Fruit fly (Drosophila melanogaster) whole organism, embryonic: ENCODE measurements around the gene psh.

ENCODE experiments used
- B-H1 ChIP-seq: fragments of 200-800 bp; sonication (Bioruptor generic); IDR thresholded peaks from 3 replicates; pipeline ENCODE4 v1.3.6; 2022; ENCODE audit warnings: missing biosample characterization, missing genetic modification characterization
- Bteb2 ChIP-seq: fragments of 200-800 bp; sonication (Bioruptor generic); optimal IDR thresholded peaks from 2 replicates; lab custom pipeline; 2016; ENCODE audit warnings: missing biosample characterization, missing genetic modification characterization
- C15 ChIP-seq: fragments of 200-800 bp; sonication (Bioruptor generic); IDR thresholded peaks from 3 replicates; pipeline ENCODE4 v1.3.6; 2022; ENCODE audit warnings: missing biosample characterization, missing genetic modification characterization
- CG10147 ChIP-seq: fragments of 200-800 bp; sonication (Bioruptor generic); optimal IDR thresholded peaks from 2 replicates; lab custom pipeline; 2019; ENCODE audit warnings: missing biosample characterization, mild to moderate bottlenecking, missing genetic modification characterization, moderate library complexity
- CG10979 ChIP-seq: fragments of 200-800 bp; sonication (Bioruptor generic); optimal IDR thresholded peaks from 2 replicates; lab custom pipeline; 2018; ENCODE audit warnings: missing biosample characterization, mild to moderate bottlenecking, missing genetic modification characterization, moderate library complexity
- CG11085 ChIP-seq: fragments of 200-800 bp; sonication (Bioruptor generic); IDR thresholded peaks from 2 replicates; pipeline ENCODE4 v1.3.6; 2022; ENCODE audit warnings: missing biosample characterization, missing genetic modification characterization
- CG11504 ChIP-seq: fragments of 200-800 bp; sonication (Bioruptor generic); optimal IDR thresholded peaks from 3 replicates; lab custom pipeline; 2019; ENCODE audit warnings: missing biosample characterization, mild to moderate bottlenecking, missing genetic modification characterization, moderate library complexity
- CG13424 ChIP-seq: fragments of 200-800 bp; sonication (Bioruptor generic); optimal IDR thresholded peaks from 2 replicates; lab custom pipeline; 2019; ENCODE audit warnings: missing biosample characterization, mild to moderate bottlenecking, missing genetic modification characterization, moderate library complexity
- CG17361 ChIP-seq: fragments of 200-800 bp; sonication (Bioruptor generic); IDR thresholded peaks from 3 replicates; pipeline ENCODE4 v1.3.6; 2022; ENCODE audit warnings: missing biosample characterization, missing genetic modification characterization
- CG17829 ChIP-seq: fragments of 200-800 bp; optimal IDR thresholded peaks from 2 replicates; lab custom pipeline; 2019; ENCODE audit warnings: missing biosample characterization, mild to moderate bottlenecking, missing genetic modification characterization, moderate library complexity
- CG2116 ChIP-seq: fragments of 200-800 bp; sonication (Bioruptor generic); optimal IDR thresholded peaks from 3 replicates; lab custom pipeline; 2018; ENCODE audit warnings: missing biosample characterization, mild to moderate bottlenecking, missing genetic modification characterization
- CG2202 ChIP-seq: fragments of 200-800 bp; sonication (Bioruptor generic); optimal IDR thresholded peaks from 2 replicates; lab custom pipeline; 2018; ENCODE audit warnings: missing biosample characterization, mild to moderate bottlenecking, missing genetic modification characterization
- CG2889 ChIP-seq: fragments of 200-800 bp; sonication (Bioruptor generic); IDR thresholded peaks from 3 replicates; pipeline ENCODE4 v1.3.6; 2022; ENCODE audit warnings: missing biosample characterization, missing genetic modification characterization
- CG30431 ChIP-seq: fragments of 200-800 bp; sonication (Bioruptor generic); optimal IDR thresholded peaks from 2 replicates; lab custom pipeline; 2017; ENCODE audit warnings: missing biosample characterization, missing genetic modification characterization
- CG31388 ChIP-seq: fragments of 200-800 bp; sonication (Bioruptor generic); optimal IDR thresholded peaks from 2 replicates; lab custom pipeline; 2016; ENCODE audit warnings: missing biosample characterization, missing genetic modification characterization
- CG34224 ChIP-seq: fragments of 200-800 bp; sonication (Bioruptor generic); IDR thresholded peaks from 3 replicates; pipeline ENCODE4 v1.3.6; 2022; ENCODE audit warnings: missing biosample characterization, missing genetic modification characterization; ENCODE audit not compliant: partially characterized antibody
- CG34422 ChIP-seq: fragments of 200-800 bp; sonication (Bioruptor generic); IDR thresholded peaks from 3 replicates; pipeline ENCODE4 v1.3.6; 2022; ENCODE audit warnings: missing biosample characterization, missing genetic modification characterization
- CG6791 ChIP-seq: fragments of 200-800 bp; sonication (Bioruptor generic); IDR thresholded peaks from 3 replicates; pipeline ENCODE4 v1.3.6; 2022; ENCODE audit warnings: missing biosample characterization, missing genetic modification characterization; ENCODE audit not compliant: partially characterized antibody
- CG7786 ChIP-seq: fragments of 200-800 bp; sonication (Bioruptor generic); optimal IDR thresholded peaks from 2 replicates; lab custom pipeline; 2016; ENCODE audit warnings: missing biosample characterization, missing genetic modification characterization
- CG8944 ChIP-seq: fragments of 200-800 bp; sonication (Bioruptor generic); optimal IDR thresholded peaks from 3 replicates; lab custom pipeline; 2016; ENCODE audit warnings: missing biosample characterization, missing genetic modification characterization
- CHES-1-like ChIP-seq: fragments of 200-800 bp; sonication (Bioruptor generic); optimal IDR thresholded peaks from 2 replicates; lab custom pipeline; 2016; ENCODE audit warnings: missing biosample characterization, missing genetic modification characterization
- CoRest ChIP-seq: fragments of 200-800 bp; sonication (Bioruptor generic); optimal IDR thresholded peaks from 3 replicates; lab custom pipeline; 2018; ENCODE audit warnings: missing biosample characterization, mild to moderate bottlenecking, missing genetic modification characterization, moderate library complexity
- D19B ChIP-seq: fragments of 200-800 bp; sonication (Bioruptor generic); optimal IDR thresholded peaks from 2 replicates; lab custom pipeline; 2017; ENCODE audit warnings: missing biosample characterization, mild to moderate bottlenecking, missing genetic modification characterization
- Dad ChIP-seq: fragments of 200-800 bp; sonication (Bioruptor generic); optimal IDR thresholded peaks from 3 replicates; lab custom pipeline; 2016; ENCODE audit warnings: missing biosample characterization, missing genetic modification characterization
- Dref ChIP-seq: fragments of 200-800 bp; sonication (Bioruptor generic); IDR thresholded peaks from 2 replicates; pipeline ENCODE4 v1.3.6; 2022; ENCODE audit warnings: missing biosample characterization, missing genetic modification characterization
- Ets97D ChIP-seq: fragments of 200-800 bp; sonication (Bioruptor generic); optimal IDR thresholded peaks from 3 replicates; lab custom pipeline; 2016; ENCODE audit warnings: missing biosample characterization, missing genetic modification characterization
- Gsc ChIP-seq: fragments of 200-800 bp; sonication (Bioruptor generic); IDR thresholded peaks from 2 replicates; pipeline ENCODE4 v1.3.6; 2022; ENCODE audit warnings: missing biosample characterization, missing genetic modification characterization
- HLH4C ChIP-seq: fragments of 200-800 bp; sonication (Bioruptor generic); IDR thresholded peaks from 3 replicates; pipeline ENCODE4 v1.3.6; 2022; ENCODE audit warnings: missing biosample characterization, missing genetic modification characterization; ENCODE audit not compliant: partially characterized antibody
- Lim3 ChIP-seq: fragments of 200-800 bp; sonication (Bioruptor generic); IDR thresholded peaks from 2 replicates; pipeline ENCODE4 v1.3.6; 2022; ENCODE audit warnings: missing biosample characterization, missing genetic modification characterization
- Lpt ChIP-seq: fragments of >200 bp; optimal IDR thresholded peaks from 2 replicates; lab custom pipeline; 2018; ENCODE audit warnings: missing biosample characterization, missing genetic modification characterization
- Ravus ChIP-seq: fragments of 200-800 bp; sonication (Bioruptor generic); IDR thresholded peaks from 2 replicates; pipeline ENCODE4 v1.3.6; 2022; ENCODE audit warnings: missing biosample characterization, missing genetic modification characterization
- Tbp ChIP-seq: fragments of >200 bp; optimal IDR thresholded peaks from 2 replicates; lab custom pipeline; 2018; ENCODE audit warnings: missing biosample characterization, missing genetic modification characterization
- aop ChIP-seq: fragments of 200-800 bp; sonication (Bioruptor generic); IDR thresholded peaks from 2 replicates; pipeline ENCODE4 v1.3.6; 2022; ENCODE audit warnings: missing biosample characterization, missing genetic modification characterization
- cas ChIP-seq: fragments of 200-800 bp; sonication (Bioruptor generic); IDR thresholded peaks from 2 replicates; pipeline ENCODE4 v1.3.6; 2022; ENCODE audit warnings: missing biosample characterization, missing genetic modification characterization
- chinmo ChIP-seq: fragments of 200-800 bp; sonication (Bioruptor generic); IDR thresholded peaks from 4 replicates; pipeline ENCODE4 v1.3.6; 2022; ENCODE audit warnings: missing biosample characterization, missing genetic modification characterization; ENCODE audit not compliant: partially characterized antibody
- croc ChIP-seq: fragments of 200-800 bp; sonication (Bioruptor generic); conservative IDR thresholded peaks from 3 replicates; pipeline ENCODE4 v1.3.6; 2022; ENCODE audit warnings: missing biosample characterization, missing genetic modification characterization
- cwo ChIP-seq: fragments of 200-800 bp; sonication (Bioruptor generic); optimal IDR thresholded peaks from 3 replicates; lab custom pipeline; 2017; ENCODE audit warnings: missing biosample characterization, missing genetic modification characterization, mild to moderate bottlenecking, moderate library complexity, missing genetic modification reagents
- dysf ChIP-seq: fragments of 200-800 bp; sonication (Bioruptor generic); IDR thresholded peaks from 3 replicates; pipeline ENCODE4 v1.3.6; 2022; ENCODE audit warnings: missing biosample characterization, missing genetic modification characterization
- ewg ChIP-seq: fragments of 200-800 bp; sonication (Bioruptor generic); optimal IDR thresholded peaks from 3 replicates; lab custom pipeline; 2017; ENCODE audit warnings: mild to moderate bottlenecking, missing biosample characterization, missing genetic modification reagents, missing genetic modification characterization
- grau ChIP-seq: fragments of 200-800 bp; optimal IDR thresholded peaks from 3 replicates; lab custom pipeline; 2019; ENCODE audit warnings: missing biosample characterization, mild to moderate bottlenecking, missing genetic modification characterization, moderate library complexity
- insv ChIP-seq, 2 experiments: fragments of 200-800 bp; sonication (Bioruptor generic); optimal IDR thresholded peaks; 3 replicates each; lab custom pipeline; 2016 to 2018; ENCODE audit warnings: missing biosample characterization in 2 of 2, missing genetic modification characterization in 2 of 2
- lmd ChIP-seq: fragments of 200-800 bp; sonication (Bioruptor generic); IDR thresholded peaks from 2 replicates; pipeline ENCODE4 v1.3.6; 2022; ENCODE audit warnings: missing biosample characterization, missing genetic modification characterization
- onecut ChIP-seq: fragments of 200-800 bp; sonication (Bioruptor generic); IDR thresholded peaks from 2 replicates; pipeline ENCODE4 v1.3.6; 2022; ENCODE audit warnings: missing biosample characterization, missing genetic modification characterization
- pfk ChIP-seq: fragments of 200-800 bp; sonication (Bioruptor generic); optimal IDR thresholded peaks from 2 replicates; lab custom pipeline; 2018; ENCODE audit warnings: missing biosample characterization, mild to moderate bottlenecking, missing genetic modification characterization, moderate library complexity
- run ChIP-seq: fragments of 200-800 bp; sonication (Bioruptor generic); optimal IDR thresholded peaks from 3 replicates; lab custom pipeline; 2018; ENCODE audit warnings: missing biosample characterization, mild to moderate bottlenecking, missing genetic modification characterization
- sr ChIP-seq: fragments of 200-800 bp; sonication (Bioruptor generic); IDR thresholded peaks from 3 replicates; pipeline ENCODE4 v1.3.6; 2022; ENCODE audit warnings: missing biosample characterization, missing genetic modification characterization
- tup ChIP-seq: fragments of 200-800 bp; sonication (Bioruptor generic); optimal IDR thresholded peaks from 2 replicates; lab custom pipeline; 2016; ENCODE audit warnings: missing biosample characterization, mild to moderate bottlenecking, missing genetic modification characterization, moderate library complexity
- vfl ChIP-seq: fragments of 200-800 bp; sonication (Bioruptor generic); optimal IDR thresholded peaks from 2 replicates; lab custom pipeline; 2016; ENCODE audit warnings: missing biosample characterization, missing genetic modification characterization
- zfh2 ChIP-seq: fragments of 200-800 bp; sonication (Bioruptor generic); optimal IDR thresholded peaks from 2 replicates; lab custom pipeline; 2016; ENCODE audit warnings: missing biosample characterization, missing genetic modification characterization

psh gene

dm6 chrX:18506639-18507528 is 20.2 kb upstream of the psh start (continued):
- TF ChIP-seq D19B (GFP tag; lab: Kevin White, UChicago) (peak; percentile 56), ewg (GFP tag; lab: Kevin White, UChicago) (peak; percentile 47), CG10147 (GFP tag; lab: Kevin White, UChicago) (peak; percentile 68), Ravus (GFP tag; lab: Robert Waterston, UW) (peak; percentile 48; the same call in 1 of the 2 replicates), insv (GFP tag; optimal IDR thresholded peaks at IDR 0.05; lab: Kevin White, UChicago) (no peak), CG13424 (tag; lab: Kevin White, UChicago) (peak; percentile 53), cas (peak; percentile 40; the same call in 1 of the 2 replicates), grau (tag; lab: Kevin White, UChicago) (peak; percentile 63), CoRest (tag; lab: Kevin White, UChicago) (peak; percentile 46), HLH4C (GFP tag; lab: Robert Waterston, UW) (no peak), CHES-1-like (GFP tag; lab: Kevin White, UChicago) (peak; percentile 62), dysf (peak; percentile 85), run (no peak), B-H1 (GFP tag; lab: Robert Waterston, UW) (peak; percentile 56; the same call in 2 of the 3 replicates), CG2202 (tag; lab: Kevin White, UChicago) (peak; percentile 52), CG30431 (peak; percentile 60), cwo (GFP tag; lab: Kevin White, UChicago) (peak; percentile 63), CG8944 (GFP tag; lab: Kevin White, UChicago) (peak; percentile 60), CG2889 (GFP tag; lab: Robert Waterston, UW) (0 out of 3 replicates have a peak, but pooled peaks have one; percentile 40), Tbp (GFP tag; lab: Kevin White, UChicago) (peak; percentile 0), pfk (GFP tag; lab: Kevin White, UChicago) (no peak), C15 (GFP tag; lab: Robert Waterston, UW) (no peak), CG31388 (GFP tag; lab: Kevin White, UChicago) (no peak), CG11504 (tag; lab: Kevin White, UChicago) (peak; percentile 97), CG2116 (peak; percentile 41), CG34422 (GFP tag; lab: Robert Waterston, UW) (peak; percentile 86), Dad (peak; percentile 44), aop (GFP tag; lab: Robert Waterston, UW) (peak; percentile 34; the same call in 1 of the 2 replicates), Lpt (GFP tag; lab: Kevin White, UChicago) (no peak), Dref (no peak), Bteb2 (peak; percentile 68), Lim3 (no peak), Ets97D (peak; percentile 50), CG6791 (GFP tag; lab: Robert Waterston, UW) (no peak), CG11085 (GFP tag; lab: Robert Waterston, UW) (peak; percentile 45; the same call in 1 of the 2 replicates), CG17361 (GFP tag; lab: Robert Waterston, UW) (peak; percentile 81), zfh2 (GFP tag; lab: Kevin White, UChicago) (peak; percentile 56), CG7786 (peak; percentile 83), sr (GFP tag; lab: Robert Waterston, UW) (peak; percentile 72), vfl (GFP tag; lab: Kevin White, UChicago) (peak; percentile 18), onecut (GFP tag; lab: Robert Waterston, UW) (peak; percentile 79), CG34224 (no peak), CG17829 (tag; lab: Kevin White, UChicago) (peak; percentile 73), lmd (GFP tag; lab: Robert Waterston, UW) (peak; percentile 71), CG10979 (peak; percentile 79), croc (peak; percentile 51; the same call in 2 of the 3 replicates), Gsc (GFP tag; lab: Robert Waterston, UW) (no peak), tup (GFP tag; lab: Kevin White, UChicago) (peak; percentile 16), chinmo (GFP tag; lab: Robert Waterston, UW) (peak; percentile 67; the same call in 1 of the 4 replicates)
